Fruit fly (Drosophila melanogaster) whole organism, embryonic: ENCODE results near the gene Mbs.

Experiments used
- Aef1 ChIP-seq: fragments of 200-800 bp; sonication (Bioruptor generic); IDR thresholded peaks from 3 replicates; pipeline ENCODE4 v1.3.6; 2022; ENCODE audit warnings: missing biosample characterization, missing genetic modification characterization
- CG10274 ChIP-seq: fragments of 200-800 bp; sonication (Bioruptor generic); optimal IDR thresholded peaks from 3 replicates; lab custom pipeline; 2017; ENCODE audit warnings: missing biosample characterization, mild to moderate bottlenecking, missing genetic modification characterization
- CG11085 ChIP-seq: fragments of 200-800 bp; sonication (Bioruptor generic); IDR thresholded peaks from 2 replicates; pipeline ENCODE4 v1.3.6; 2022; ENCODE audit warnings: missing biosample characterization, missing genetic modification characterization
- CG12071 ChIP-seq: fragments of 200-800 bp; sonication (Bioruptor generic); optimal IDR thresholded peaks from 3 replicates; lab custom pipeline; 2018; ENCODE audit warnings: missing biosample characterization, mild to moderate bottlenecking, missing genetic modification characterization
- CG12219 ChIP-seq: fragments of 200-800 bp; sonication (Bioruptor generic); optimal IDR thresholded peaks from 3 replicates; lab custom pipeline; 2018; ENCODE audit warnings: missing biosample characterization, mild to moderate bottlenecking, missing genetic modification characterization
- CG12236 ChIP-seq: fragments of 200-800 bp; sonication (Bioruptor generic); optimal IDR thresholded peaks from 2 replicates; lab custom pipeline; 2016; ENCODE audit warnings: missing biosample characterization, missing genetic modification characterization
- CG1233 ChIP-seq: fragments of 200-800 bp; sonication (Bioruptor generic); optimal IDR thresholded peaks from 4 replicates; lab custom pipeline; 2018; ENCODE audit warnings: missing biosample characterization, mild to moderate bottlenecking, missing genetic modification characterization
- CG12942 ChIP-seq: fragments of 200-800 bp; sonication (Bioruptor generic); optimal IDR thresholded peaks from 3 replicates; lab custom pipeline; 2016; ENCODE audit warnings: missing biosample characterization, missing genetic modification characterization
- CG13775 ChIP-seq: fragments of 200-800 bp; sonication (Bioruptor generic); optimal IDR thresholded peaks from 3 replicates; lab custom pipeline; 2017; ENCODE audit warnings: missing biosample characterization, mild to moderate bottlenecking, missing genetic modification characterization
- CG13894 ChIP-seq: fragments of 200-800 bp; sonication (Bioruptor generic); optimal IDR thresholded peaks from 3 replicates; lab custom pipeline; 2018; ENCODE audit warnings: missing biosample characterization, mild to moderate bottlenecking, missing genetic modification characterization, moderate library complexity
- CG14050 ChIP-seq: fragments of 200-800 bp; sonication (Bioruptor generic); IDR thresholded peaks from 3 replicates; pipeline ENCODE4 v1.3.6; 2022; ENCODE audit warnings: missing biosample characterization, missing genetic modification characterization
- CG15011 ChIP-seq: fragments of 200-800 bp; sonication (Bioruptor generic); optimal IDR thresholded peaks from 3 replicates; lab custom pipeline; 2018; ENCODE audit warnings: missing biosample characterization, mild to moderate bottlenecking, missing genetic modification characterization
- CG15073 ChIP-seq: fragments of 200-800 bp; sonication (Bioruptor generic); optimal IDR thresholded peaks from 2 replicates; lab custom pipeline; 2016; ENCODE audit warnings: missing biosample characterization, missing genetic modification characterization
- CG17385 ChIP-seq: fragments of 200-800 bp; sonication (Bioruptor generic); optimal IDR thresholded peaks from 3 replicates; lab custom pipeline; 2018; ENCODE audit warnings: missing biosample characterization, mild to moderate bottlenecking, missing genetic modification characterization
- CG2712 ChIP-seq: fragments of 200-800 bp; optimal IDR thresholded peaks from 3 replicates; lab custom pipeline; 2019; ENCODE audit warnings: missing biosample characterization, mild to moderate bottlenecking, missing genetic modification characterization, moderate library complexity
- CG30020 ChIP-seq: fragments of 200-800 bp; optimal IDR thresholded peaks from 2 replicates; lab custom pipeline; 2019; ENCODE audit warnings: missing biosample characterization, mild to moderate bottlenecking, missing genetic modification characterization, moderate library complexity
- CG34422 ChIP-seq: fragments of 200-800 bp; sonication (Bioruptor generic); IDR thresholded peaks from 3 replicates; pipeline ENCODE4 v1.3.6; 2022; ENCODE audit warnings: missing biosample characterization, missing genetic modification characterization
- CG4328 ChIP-seq: fragments of 200-800 bp; sonication (Bioruptor generic); optimal IDR thresholded peaks from 3 replicates; lab custom pipeline; 2017; ENCODE audit warnings: missing biosample characterization, missing genetic modification reagents, missing genetic modification characterization
- CG7963 ChIP-seq: fragments of 200-800 bp; sonication (Bioruptor generic); IDR thresholded peaks from 3 replicates; pipeline ENCODE4 v1.3.6; 2022; ENCODE audit warnings: missing biosample characterization, missing genetic modification characterization; ENCODE audit not compliant: partially characterized antibody
- CG8290 ChIP-seq, 3 experiments: fragments of 200-800 bp; sonication (Bioruptor generic); optimal IDR thresholded peaks; 2 replicates each; lab custom pipeline; 2016 to 2019; ENCODE audit warnings: missing biosample characterization in 3 of 3, missing genetic modification characterization in 3 of 3, mild to moderate bottlenecking in 2 of 3, moderate library complexity in 1 of 3
- CG8388 ChIP-seq: fragments of 200-800 bp; sonication (Bioruptor generic); optimal IDR thresholded peaks from 2 replicates; lab custom pipeline; 2019; ENCODE audit warnings: missing biosample characterization, mild to moderate bottlenecking, missing genetic modification characterization, moderate library complexity
- D ChIP-seq, 2 experiments: fragments of 200-800 bp in 1 of 2; fragments of >200 bp in 1 of 2; sonication (Bioruptor generic) in 1 of 2; optimal IDR thresholded peaks; 2 replicates in 1 of 2; 3 replicates in 1 of 2; lab custom pipeline; 2017; ENCODE audit warnings: mild to moderate bottlenecking in 1 of 2, missing biosample characterization in 1 of 2, missing genetic modification characterization in 1 of 2, missing genetic modification reagents in 1 of 2
- Dip2 ChIP-seq: fragments of 200-800 bp; sonication (Bioruptor generic); IDR thresholded peaks from 2 replicates; pipeline ENCODE4 v1.3.6; 2022; ENCODE audit warnings: missing biosample characterization, missing genetic modification characterization
- Gsc ChIP-seq: fragments of 200-800 bp; sonication (Bioruptor generic); IDR thresholded peaks from 2 replicates; pipeline ENCODE4 v1.3.6; 2022; ENCODE audit warnings: missing biosample characterization, missing genetic modification characterization
- Hr51 ChIP-seq, 2 experiments: fragments of 200-800 bp; sonication (Bioruptor generic); optimal IDR thresholded peaks; 2 replicates in 1 of 2; 3 replicates in 1 of 2; lab custom pipeline; 2016 to 2018; ENCODE audit warnings: missing biosample characterization in 2 of 2, missing genetic modification characterization in 2 of 2, mild to moderate bottlenecking in 1 of 2, moderate library complexity in 1 of 2
- MESR4 ChIP-seq: fragments of 200-800 bp; sonication (Bioruptor generic); optimal IDR thresholded peaks from 2 replicates; lab custom pipeline; 2018; ENCODE audit warnings: missing biosample characterization, mild to moderate bottlenecking, missing genetic modification characterization, moderate library complexity
- NK7.1 ChIP-seq: fragments of 200-800 bp; sonication (Bioruptor generic); optimal IDR thresholded peaks from 3 replicates; lab custom pipeline; 2016; ENCODE audit warnings: missing biosample characterization, missing genetic modification characterization
- NfI ChIP-seq: fragments of 200-800 bp; sonication (Bioruptor generic); optimal IDR thresholded peaks from 3 replicates; lab custom pipeline; 2018; ENCODE audit warnings: missing biosample characterization, mild to moderate bottlenecking, missing genetic modification characterization, moderate library complexity
- Ravus ChIP-seq: fragments of 200-800 bp; sonication (Bioruptor generic); IDR thresholded peaks from 2 replicates; pipeline ENCODE4 v1.3.6; 2022; ENCODE audit warnings: missing biosample characterization, missing genetic modification characterization
- Xrp1 ChIP-seq: fragments of 200-800 bp; sonication (Bioruptor generic); IDR thresholded peaks from 2 replicates; pipeline ENCODE4 v1.3.6; 2022; ENCODE audit warnings: missing biosample characterization, missing genetic modification characterization
- ara ChIP-seq: fragments of 200-800 bp; sonication (Bioruptor generic); IDR thresholded peaks from 2 replicates; pipeline ENCODE4 v1.3.6; 2022; ENCODE audit warnings: missing biosample characterization, missing genetic modification characterization
- br ChIP-seq: fragments of >200 bp; optimal IDR thresholded peaks from 2 replicates; lab custom pipeline; 2017
- bsh ChIP-seq, 2 experiments: fragments of 200-800 bp; sonication (Bioruptor generic); optimal IDR thresholded peaks; 2 replicates each; lab custom pipeline; 2017 to 2018; ENCODE audit warnings: mild to moderate bottlenecking in 2 of 2, missing biosample characterization in 2 of 2, missing genetic modification characterization in 2 of 2, moderate library complexity in 1 of 2
- chn ChIP-seq: fragments of 200-800 bp; sonication (Bioruptor generic); optimal IDR thresholded peaks from 2 replicates; lab custom pipeline; 2016; ENCODE audit warnings: missing biosample characterization, missing genetic modification characterization
- ci ChIP-seq: fragments of 200-800 bp; sonication (Bioruptor generic); IDR thresholded peaks from 3 replicates; pipeline ENCODE4 v1.3.6; 2022; ENCODE audit warnings: missing biosample characterization, missing genetic modification characterization
- croc ChIP-seq: fragments of 200-800 bp; sonication (Bioruptor generic); conservative IDR thresholded peaks from 3 replicates; pipeline ENCODE4 v1.3.6; 2022; ENCODE audit warnings: missing biosample characterization, missing genetic modification characterization
- dan ChIP-seq: fragments of 200-800 bp; sonication (Bioruptor generic); IDR thresholded peaks from 2 replicates; pipeline ENCODE4 v1.3.6; 2022; ENCODE audit warnings: missing biosample characterization, missing genetic modification characterization
- gt ChIP-seq: fragments of 200-800 bp; sonication (Bioruptor generic); IDR thresholded peaks from 2 replicates; pipeline ENCODE4 v1.3.6; 2022; ENCODE audit warnings: missing biosample characterization, missing genetic modification characterization
- insv ChIP-seq, 2 experiments: fragments of 200-800 bp; sonication (Bioruptor generic); optimal IDR thresholded peaks; 3 replicates each; lab custom pipeline; 2016 to 2018; ENCODE audit warnings: missing biosample characterization in 2 of 2, missing genetic modification characterization in 2 of 2
- jing ChIP-seq: fragments of 200-800 bp; sonication (Bioruptor generic); optimal IDR thresholded peaks from 2 replicates; lab custom pipeline; 2018; ENCODE audit warnings: missing biosample characterization, mild to moderate bottlenecking, missing genetic modification characterization
- ken ChIP-seq: fragments of 200-800 bp; sonication (Bioruptor generic); IDR thresholded peaks from 3 replicates; pipeline ENCODE4 v1.3.6; 2022; ENCODE audit warnings: missing biosample characterization, missing genetic modification characterization
- lbe ChIP-seq: fragments of 200-800 bp; sonication (Bioruptor generic); optimal IDR thresholded peaks from 2 replicates; lab custom pipeline; 2016; ENCODE audit warnings: missing biosample characterization, mild to moderate bottlenecking, missing genetic modification characterization
- nmo ChIP-seq: fragments of 200-800 bp; sonication (Bioruptor generic); optimal IDR thresholded peaks from 2 replicates; lab custom pipeline; 2018; ENCODE audit warnings: missing biosample characterization, mild to moderate bottlenecking, missing genetic modification characterization, moderate library complexity
- pho ChIP-seq: fragments of 200-800 bp; sonication (Bioruptor generic); optimal IDR thresholded peaks from 2 replicates; lab custom pipeline; 2016; ENCODE audit warnings: missing biosample characterization, missing genetic modification characterization
- pnt ChIP-seq: fragments of 200-800 bp; sonication (Bioruptor generic); optimal IDR thresholded peaks from 3 replicates; lab custom pipeline; 2016; ENCODE audit warnings: missing biosample characterization, missing genetic modification characterization
- pros ChIP-seq: fragments of 200-800 bp; sonication (Bioruptor generic); optimal IDR thresholded peaks from 3 replicates; lab custom pipeline; 2019; ENCODE audit warnings: missing biosample characterization, mild to moderate bottlenecking, missing genetic modification characterization, moderate library complexity
- salm ChIP-seq: fragments of 200-800 bp; sonication (Bioruptor generic); optimal IDR thresholded peaks from 2 replicates; lab custom pipeline; 2018; ENCODE audit warnings: missing biosample characterization, mild to moderate bottlenecking, missing genetic modification characterization
- sisA ChIP-seq: fragments of 200-800 bp; sonication (Bioruptor generic); IDR thresholded peaks from 2 replicates; pipeline ENCODE4 v1.3.6; 2022; ENCODE audit warnings: missing biosample characterization, missing genetic modification characterization
- slbo ChIP-seq: fragments of 200-800 bp; sonication (Bioruptor generic); IDR thresholded peaks from 2 replicates; pipeline ENCODE4 v1.3.6; 2022; ENCODE audit warnings: missing biosample characterization, missing genetic modification characterization
- zen2 ChIP-seq: fragments of 200-800 bp; sonication (Bioruptor generic); IDR thresholded peaks from 3 replicates; pipeline ENCODE4 v1.3.6; 2022; ENCODE audit warnings: missing biosample characterization, missing genetic modification characterization; ENCODE audit not compliant: partially characterized antibody

Mbs gene

dm6 chr3L:16054095-16054494, 2.3 kb downstream of the Mbs start (continued):
- 0 out of 2 replicates have a peak, but pooled peaks have one; percentile 44 for TF ChIP-seq Xrp1 (GFP tag; lab: Robert Waterston, UW)
- peak; percentile 23 for TF ChIP-seq CG15011 (GFP tag; lab: Kevin White, UChicago)
- peak; percentile 19 for TF ChIP-seq NfI (GFP tag; lab: Kevin White, UChicago)
- no peak for TF ChIP-seq br (lab: Kevin White, UChicago)
- TF ChIP-seq Gsc: no peak
- TF ChIP-seq CG2712 (tag; lab: Kevin White, UChicago): peak; percentile 68
- no peak for TF ChIP-seq Dip2 (GFP tag; lab: Robert Waterston, UW)
- no peak for TF ChIP-seq zen2 (GFP tag; lab: Robert Waterston, UW)
- TF ChIP-seq CG15073: no peak
- TF ChIP-seq CG11085: no peak
- TF ChIP-seq nmo: peak; percentile 80
- no peak for TF ChIP-seq insv (GFP tag; optimal IDR thresholded peaks at IDR 0.05; lab: Kevin White, UChicago)
- TF ChIP-seq MESR4 (GFP tag; lab: Kevin White, UChicago): no peak
- no peak for TF ChIP-seq CG13894 (tag; lab: Kevin White, UChicago)
- no peak for TF ChIP-seq CG12236 (GFP tag; lab: Kevin White, UChicago)
- TF ChIP-seq CG4328 (GFP tag; lab: Kevin White, UChicago): no peak
- TF ChIP-seq dan (GFP tag; lab: Robert Waterston, UW): no peak
- peak; percentile 26 for TF ChIP-seq jing
- TF ChIP-seq CG7963 (GFP tag; lab: Robert Waterston, UW): no peak
- no peak for TF ChIP-seq Aef1 (GFP tag; lab: Robert Waterston, UW)
- TF ChIP-seq CG17385: peak; percentile 31
- TF ChIP-seq pros (GFP tag; lab: Kevin White, UChicago): no peak
- TF ChIP-seq sisA: no peak; the same call in 1 of the 2 replicates
- TF ChIP-seq CG8388 (GFP tag; lab: Kevin White, UChicago): peak; percentile 54
- no peak for TF ChIP-seq salm
- no peak for TF ChIP-seq CG12071 (GFP tag; lab: Kevin White, UChicago)
- no peak for TF ChIP-seq CG1233
- TF ChIP-seq slbo: no peak
- peak in 1 of 2 experiments; percentile 53 for TF ChIP-seq bsh (GFP tag; optimal IDR thresholded peaks at IDR 0.05; lab: Kevin White, UChicago)
- TF ChIP-seq CG10274: no peak
- 0 out of 3 replicates have a peak, but pooled peaks have one; percentile 22 for TF ChIP-seq CG34422 (GFP tag; lab: Robert Waterston, UW)
- no peak for TF ChIP-seq Ravus (GFP tag; lab: Robert Waterston, UW)
- no peak for TF ChIP-seq CG14050 (GFP tag; lab: Robert Waterston, UW)
- no peak for TF ChIP-seq D (optimal IDR thresholded peaks at IDR 0.05; lab: Kevin White, UChicago)
- TF ChIP-seq D (GFP tag; optimal IDR thresholded peaks at IDR 0.05; lab: Kevin White, UChicago): peak; percentile 43
- TF ChIP-seq NK7.1 (GFP tag; lab: Kevin White, UChicago): no peak
- no peak for TF ChIP-seq CG8290 (GFP tag; optimal IDR thresholded peaks at IDR 0.05; lab: Kevin White, UChicago)
- no peak for TF ChIP-seq CG8290 (tag; optimal IDR thresholded peaks at IDR 0.05; lab: Kevin White, UChicago)
- TF ChIP-seq ara: 0 out of 2 replicates have a peak, but pooled peaks have one; percentile 20
- no peak for TF ChIP-seq gt (GFP tag; lab: Robert Waterston, UW)
- no peak for TF ChIP-seq ken
- TF ChIP-seq lbe (GFP tag; lab: Kevin White, UChicago): no peak
- TF ChIP-seq ci (GFP tag; lab: Robert Waterston, UW): 0 out of 3 replicates have a peak, but pooled peaks have one; percentile 53
- TF ChIP-seq croc (GFP tag; lab: Robert Waterston, UW): no peak
- peak in 1 of 2 experiments; percentile 83 for TF ChIP-seq Hr51 (GFP tag; optimal IDR thresholded peaks at IDR 0.05; lab: Kevin White, UChicago)
- TF ChIP-seq chn (GFP tag; lab: Kevin White, UChicago): no peak
- peak; percentile 30 for TF ChIP-seq CG13775
- TF ChIP-seq CG12219 (GFP tag; lab: Kevin White, UChicago): no peak
- TF ChIP-seq CG30020 (tag; lab: Kevin White, UChicago): no peak
- no peak for TF ChIP-seq CG12942
- no peak for TF ChIP-seq pnt (GFP tag; lab: Kevin White, UChicago)
- TF ChIP-seq pho (GFP tag; lab: Kevin White, UChicago): no peak
